Worm (Caenorhabditis elegans) whole organism, young adult: ENCODE data around the gene K11H12.7.
A peak's percentile ranks its signal among the peaks of the same experiment; 100 is the strongest.

Source experiments
- B0261.1 ChIP-seq: sonication (generic microtip); optimal IDR thresholded peaks from 2 replicates; lab custom pipeline; 2016; ENCODE audit warnings: mild to moderate bottlenecking, missing genetic modification characterization, moderate library complexity, missing compliant biosample characterization
- B0336.3 ChIP-seq: fragments of 200-800 bp; sonication (Bioruptor generic); IDR thresholded peaks from 2 replicates; pipeline ENCODE4 v1.3.6; 2022; ENCODE audit warnings: missing genetic modification characterization, missing compliant biosample characterization
- C06A6.2 ChIP-seq: fragments of 200-800 bp; sonication (Bioruptor generic); conservative IDR thresholded peaks from 2 replicates; pipeline ENCODE4 v1.3.6; 2022; ENCODE audit warnings: missing genetic modification characterization, missing compliant biosample characterization
- D2030.7 ChIP-seq: fragments of 200-800 bp; sonication (Bioruptor generic); IDR thresholded peaks from 2 replicates; pipeline ENCODE4 v1.3.6; 2022; ENCODE audit warnings: missing genetic modification reagents, missing genetic modification characterization, missing compliant biosample characterization
- F22D6.2 ChIP-seq: sonication (generic microtip); optimal IDR thresholded peaks from 2 replicates; lab custom pipeline; 2016; ENCODE audit warnings: mild to moderate bottlenecking, missing genetic modification characterization, missing compliant biosample characterization
- F33H1.4 ChIP-seq: fragments of 200-800 bp; sonication (Bioruptor generic); IDR thresholded peaks from 2 replicates; pipeline ENCODE4 v1.3.6; 2022; ENCODE audit warnings: missing genetic modification reagents, missing genetic modification characterization, missing compliant biosample characterization
- F52B5.7 ChIP-seq: sonication (generic microtip); optimal IDR thresholded peaks from 2 replicates; lab custom pipeline; 2016; ENCODE audit warnings: mild to moderate bottlenecking, missing genetic modification characterization, missing compliant biosample characterization
- K12H6.12 ChIP-seq: fragments of 200-800 bp; sonication (Bioruptor generic); optimal IDR thresholded peaks from 2 replicates; lab custom pipeline; 2018; ENCODE audit warnings: mild to moderate bottlenecking, missing genetic modification characterization, missing compliant biosample characterization
- Y53F4B.3 ChIP-seq: fragments of 200-800 bp; sonication (Bioruptor generic); IDR thresholded peaks from 2 replicates; pipeline ENCODE4 v1.3.6; 2022; ENCODE audit warnings: missing genetic modification reagents, missing genetic modification characterization, missing compliant biosample characterization
- Y56A3A.18 ChIP-seq: fragments of 200-800 bp; sonication (Bioruptor generic); IDR thresholded peaks from 2 replicates; pipeline ENCODE4 v1.3.6; 2022; ENCODE audit warnings: missing genetic modification reagents, missing genetic modification characterization, missing compliant biosample characterization
- Y67H2A.10 ChIP-seq: fragments of 200-800 bp; sonication (Bioruptor generic); conservative IDR thresholded peaks from 2 replicates; pipeline ENCODE4 v1.3.6; 2022; ENCODE audit warnings: missing genetic modification reagents, missing genetic modification characterization, missing compliant biosample characterization
- ZK185.1 ChIP-seq: sonication (generic microtip); optimal IDR thresholded peaks from 2 replicates; lab custom pipeline; 2016; ENCODE audit warnings: mild to moderate bottlenecking, missing genetic modification characterization, missing compliant biosample characterization; ENCODE audit not compliant: poor library complexity, severe bottlenecking
- aptf-3 ChIP-seq: fragments of 200-800 bp; sonication (Bioruptor generic); IDR thresholded peaks from 2 replicates; pipeline ENCODE4 v1.3.6; 2022; ENCODE audit warnings: missing genetic modification characterization, missing compliant biosample characterization
- atf-7 ChIP-seq: sonication (generic microtip); optimal IDR thresholded peaks from 2 replicates; lab custom pipeline; 2017; ENCODE audit warnings: mild to moderate bottlenecking, missing genetic modification characterization, missing compliant biosample characterization
- attf-3 ChIP-seq: fragments of 200-800 bp; sonication (Bioruptor generic); conservative IDR thresholded peaks from 2 replicates; pipeline ENCODE4 v1.3.6; 2022; ENCODE audit warnings: missing genetic modification reagents, missing genetic modification characterization, missing compliant biosample characterization
- cebp-1 ChIP-seq, 2 experiments: fragments of 200-800 bp in 1 of 2; sonication (Bioruptor generic) in 1 of 2; sonication (generic microtip) in 1 of 2; IDR thresholded peaks in 1 of 2; optimal IDR thresholded peaks in 1 of 2; 2 replicates each; pipeline versions ENCODE4 v1.3.6 to Lab custom; 2017 to 2022; ENCODE audit warnings: missing compliant biosample characterization in 2 of 2, missing genetic modification characterization in 2 of 2, mild to moderate bottlenecking in 1 of 2, missing genetic modification reagents in 1 of 2, moderate library complexity in 1 of 2
- cebp-2 ChIP-seq: fragments of 200-800 bp; sonication (Bioruptor generic); IDR thresholded peaks from 2 replicates; pipeline ENCODE4 v1.3.6; 2022; ENCODE audit warnings: missing genetic modification characterization, missing compliant biosample characterization
- ceh-100 ChIP-seq: fragments of 200-800 bp; sonication (Bioruptor generic); IDR thresholded peaks from 2 replicates; pipeline ENCODE4 v1.3.6; 2022; ENCODE audit warnings: missing genetic modification reagents, missing genetic modification characterization, missing compliant biosample characterization
- ceh-40 ChIP-seq: fragments of 200-800 bp; sonication (Bioruptor generic); IDR thresholded peaks from 2 replicates; pipeline ENCODE4 v1.3.6; 2022; ENCODE audit warnings: missing genetic modification characterization, missing compliant biosample characterization
- chd-7 ChIP-seq: sonication (generic microtip); optimal IDR thresholded peaks from 2 replicates; lab custom pipeline; 2016; ENCODE audit warnings: mild to moderate bottlenecking, missing genetic modification characterization, moderate library complexity, missing compliant biosample characterization
- die-1 ChIP-seq: sonication (generic microtip); optimal IDR thresholded peaks from 2 replicates; lab custom pipeline; 2016; ENCODE audit warnings: missing genotype, mild to moderate bottlenecking, missing genetic modification characterization, missing compliant biosample characterization
- dox-1 ChIP-seq: fragments of 200-800 bp; sonication (Bioruptor generic); IDR thresholded peaks from 2 replicates; pipeline ENCODE4 v1.3.6; 2022; ENCODE audit warnings: missing genetic modification reagents, missing genetic modification characterization, missing compliant biosample characterization
- efl-1 ChIP-seq: fragments of 150-350 bp; optimal IDR thresholded peaks from 2 replicates; lab custom pipeline; 2014; ENCODE audit warnings: missing biosample characterization, missing genetic modification reagents, missing genetic modification characterization
- egl-18 ChIP-seq: fragments of 200-800 bp; sonication (Bioruptor generic); IDR thresholded peaks from 2 replicates; pipeline ENCODE4 v1.3.6; 2022; ENCODE audit warnings: missing genetic modification reagents, missing genetic modification characterization, missing compliant biosample characterization
- egl-44 ChIP-seq: fragments of 200-800 bp; sonication (Bioruptor generic); IDR thresholded peaks from 2 replicates; pipeline ENCODE4 v1.3.6; 2022; ENCODE audit warnings: missing genetic modification reagents, missing genetic modification characterization, missing compliant biosample characterization
- gei-17 ChIP-seq: fragments of 200-800 bp; sonication (Bioruptor generic); optimal IDR thresholded peaks from 2 replicates; lab custom pipeline; 2018; ENCODE audit warnings: mild to moderate bottlenecking, missing genetic modification characterization, missing compliant biosample characterization
- him-1 ChIP-seq: sonication (generic microtip); optimal IDR thresholded peaks from 2 replicates; lab custom pipeline; 2016; ENCODE audit warnings: missing genotype, missing genetic modification reagents, missing genetic modification characterization, missing compliant biosample characterization
- lag-1 ChIP-seq: fragments of 200-800 bp; sonication (Bioruptor generic); IDR thresholded peaks from 2 replicates; pipeline ENCODE4 v1.3.6; 2022; ENCODE audit warnings: missing genetic modification reagents, missing genetic modification characterization, missing compliant biosample characterization
- lin-54 ChIP-seq: fragments of 200-800 bp; sonication (Bioruptor generic); optimal IDR thresholded peaks from 2 replicates; lab custom pipeline; 2018; ENCODE audit warnings: mild to moderate bottlenecking, missing genetic modification characterization, missing compliant biosample characterization
- lsy-27 ChIP-seq: sonication (generic microtip); optimal IDR thresholded peaks from 2 replicates; lab custom pipeline; 2017; ENCODE audit warnings: missing genetic modification characterization, mild to moderate bottlenecking, missing compliant biosample characterization, antibody characterized with exemption, missing genotype, borderline replicate concordance; ENCODE audit not compliant: insufficient read depth
- madf-6 ChIP-seq: fragments of 200-800 bp; sonication (Bioruptor generic); IDR thresholded peaks from 2 replicates; pipeline ENCODE4 v1.3.6; 2022; ENCODE audit warnings: missing genetic modification reagents, missing genetic modification characterization, missing compliant biosample characterization
- mcd-1 ChIP-seq: fragments of 200-800 bp; sonication (Bioruptor generic); IDR thresholded peaks from 2 replicates; pipeline ENCODE4 v1.3.6; 2022; ENCODE audit warnings: missing genetic modification reagents, missing genetic modification characterization, missing compliant biosample characterization
- mes-4 ChIP-seq: sonication (generic microtip); optimal IDR thresholded peaks from 2 replicates; lab custom pipeline; 2016; ENCODE audit warnings: missing genotype, missing genetic modification characterization, missing compliant biosample characterization
- nhr-179 ChIP-seq: sonication (generic microtip); optimal IDR thresholded peaks from 2 replicates; lab custom pipeline; 2016; ENCODE audit warnings: mild to moderate bottlenecking, missing genetic modification characterization, missing compliant biosample characterization
- nhr-80 ChIP-seq: sonication (generic microtip); optimal IDR thresholded peaks from 2 replicates; lab custom pipeline; 2016; ENCODE audit warnings: missing genetic modification characterization, missing compliant biosample characterization
- nhr-90 ChIP-seq: sonication (generic microtip); optimal IDR thresholded peaks from 2 replicates; lab custom pipeline; 2016; ENCODE audit warnings: missing genotype, mild to moderate bottlenecking, missing genetic modification characterization, missing compliant biosample characterization
- rec-8 ChIP-seq, 2 experiments: sonication (generic microtip); optimal IDR thresholded peaks; 2 replicates each; lab custom pipeline; 2016; ENCODE audit warnings: mild to moderate bottlenecking in 2 of 2, missing genetic modification characterization in 2 of 2, missing genetic modification reagents in 2 of 2, missing genotype in 2 of 2, missing biosample characterization in 1 of 2, missing compliant biosample characterization in 1 of 2, moderate library complexity in 1 of 2
- repo-1 ChIP-seq: sonication (generic microtip); optimal IDR thresholded peaks from 2 replicates; lab custom pipeline; 2017; ENCODE audit warnings: mild to moderate bottlenecking, missing genetic modification characterization, missing compliant biosample characterization
- rpc-1 ChIP-seq, 2 experiments: fragments of 150-350 bp in 1 of 2; sonication (generic microtip) in 1 of 2; optimal IDR thresholded peaks; 2 replicates each; lab custom pipeline; 2014 to 2018; ENCODE audit warnings: missing biosample characterization in 1 of 2, missing genetic modification characterization in 1 of 2, missing genetic modification reagents in 1 of 2, missing genotype in 1 of 2
- snpc-4 ChIP-seq, 5 experiments: fragments of 150-350 bp in 1 of 5; sonication (generic microtip) in 4 of 5; optimal IDR thresholded peaks; 2 replicates each; lab custom pipeline; 2014 to 2018; ENCODE audit warnings: missing genetic modification characterization in 5 of 5, missing biosample characterization in 3 of 5, antibody characterized with exemption in 2 of 5, mild to moderate bottlenecking in 2 of 5, missing compliant biosample characterization in 2 of 5, missing genotype in 2 of 5, moderate library complexity in 2 of 5, missing genetic modification reagents in 1 of 5
- unc-130 ChIP-seq: sonication (generic microtip); optimal IDR thresholded peaks from 2 replicates; lab custom pipeline; 2016; ENCODE audit warnings: missing genetic modification reagents, missing genetic modification characterization, missing compliant biosample characterization
- xnd-1 ChIP-seq: sonication (generic microtip); optimal IDR thresholded peaks from 2 replicates; lab custom pipeline; 2016; ENCODE audit warnings: missing genotype, missing genetic modification reagents, missing genetic modification characterization, missing compliant biosample characterization
- ztf-28 ChIP-seq: fragments of 200-800 bp; sonication (Bioruptor generic); IDR thresholded peaks from 2 replicates; pipeline ENCODE4 v1.3.6; 2022; ENCODE audit warnings: missing genetic modification reagents, missing genetic modification characterization, missing compliant biosample characterization
- ztf-3 ChIP-seq: fragments of 200-800 bp; sonication (Bioruptor generic); optimal IDR thresholded peaks from 2 replicates; lab custom pipeline; 2018; ENCODE audit warnings: mild to moderate bottlenecking, missing genetic modification characterization, missing compliant biosample characterization

K11H12.7 gene

ce11 chrIV:654526-655440, 10.5 kb upstream of the K11H12.7 start, which contains the start of the genes rpl-15 and K11H12.8:
Gene rpl-15, minus strand, starts transcription at chrIV:654576.
Gene K11H12.8, plus strand, starts transcription at chrIV:655390.
- peak; percentile 97 for TF ChIP-seq cebp-1 (GFP tag; IDR thresholded peaks at IDR 0.05; lab: Robert Waterston, UW)
- peak; percentile 99 for TF ChIP-seq cebp-1 (tag; optimal IDR thresholded peaks at IDR 0.05; lab: Kevin White, UChicago)
- TF ChIP-seq K12H6.12 (tag; lab: Kevin White, UChicago): peak; percentile 100
- TF ChIP-seq ZK185.1 (tag; lab: Kevin White, UChicago): peak; percentile 99
- TF ChIP-seq dox-1 (GFP tag; lab: Robert Waterston, UW): peak; percentile 100
- no peak for TF ChIP-seq F22D6.2 (tag; lab: Kevin White, UChicago)
- peak; percentile 99 for TF ChIP-seq egl-18 (GFP tag; lab: Robert Waterston, UW)
- TF ChIP-seq attf-3 (GFP tag; lab: Robert Waterston, UW): peak; percentile 91
- TF ChIP-seq Y56A3A.18 (GFP tag; lab: Robert Waterston, UW): peak; percentile 99
- peak; percentile 99 for TF ChIP-seq atf-7
- peak; percentile 58 for TF ChIP-seq B0261.1 (tag; lab: Kevin White, UChicago)
- peak; percentile 99 for TF ChIP-seq F52B5.7 (tag; lab: Kevin White, UChicago)
- TF ChIP-seq nhr-179 (tag; lab: Kevin White, UChicago): peak; percentile 11
- peak; percentile 99 for TF ChIP-seq D2030.7 (GFP tag; lab: Robert Waterston, UW)
- peak; percentile 92 for TF ChIP-seq gei-17
- TF ChIP-seq xnd-1 (tag; lab: Kevin White, UChicago): peak; percentile 72
- peak; percentile 92 for TF ChIP-seq efl-1 (GFP tag; lab: Kevin White, UChicago)
- peak; percentile 98 for TF ChIP-seq chd-7
- TF ChIP-seq lin-54 (GFP tag; lab: Kevin White, UChicago): peak; percentile 99
- TF ChIP-seq ceh-100 (GFP tag; lab: Robert Waterston, UW): peak; percentile 94
- peak; percentile 99 for TF ChIP-seq ztf-28 (GFP tag; lab: Robert Waterston, UW)
- TF ChIP-seq nhr-90: peak; percentile 98
- TF ChIP-seq ceh-40 (GFP tag; lab: Robert Waterston, UW): peak; percentile 94
- TF ChIP-seq repo-1 (tag; lab: Kevin White, UChicago): peak; percentile 99
- TF ChIP-seq mcd-1 (GFP tag; lab: Robert Waterston, UW): peak; percentile 98
- peak; percentile 90; the same call in 1 of the 2 replicates for TF ChIP-seq lag-1 (GFP tag; lab: Robert Waterston, UW)
- TF ChIP-seq mes-4 (tag; lab: Kevin White, UChicago): peak; percentile 73
- TF ChIP-seq ztf-3 (GFP tag; lab: Kevin White, UChicago): peak; percentile 96
- peak; percentile 69 for TF ChIP-seq lsy-27 (tag; lab: Kevin White, UChicago)
- peak; percentile 98 for TF ChIP-seq C06A6.2 (GFP tag; lab: Robert Waterston, UW)
- peak; percentile 98 for TF ChIP-seq unc-130 (GFP tag; lab: Kevin White, UChicago)
- TF ChIP-seq Y53F4B.3 (GFP tag; lab: Robert Waterston, UW): peak; percentile 90
- peak; percentile 99 for TF ChIP-seq egl-44 (GFP tag; lab: Robert Waterston, UW)
- TF ChIP-seq Y67H2A.10 (GFP tag; lab: Robert Waterston, UW): peak; percentile 99
- peak; percentile 95 for TF ChIP-seq snpc-4 (GFP tag; optimal IDR thresholded peaks at IDR 0.05; lab: Kevin White, UChicago)
- peak; percentile 95 to 97 (median 96) for TF ChIP-seq snpc-4 (tag; optimal IDR thresholded peaks at IDR 0.05; lab: Kevin White, UChicago)
- peak; percentile 97 for TF ChIP-seq cebp-2 (GFP tag; lab: Robert Waterston, UW)
- peak; percentile 77; the same call in 1 of the 2 replicates for TF ChIP-seq aptf-3 (GFP tag; lab: Robert Waterston, UW)
- TF ChIP-seq nhr-80 (tag; lab: Kevin White, UChicago): peak; percentile 99
- TF ChIP-seq him-1 (tag; lab: Kevin White, UChicago): peak; percentile 96
- TF ChIP-seq madf-6 (GFP tag; lab: Robert Waterston, UW): peak; percentile 98
- peak; percentile 47 for TF ChIP-seq rpc-1 (optimal IDR thresholded peaks at IDR 0.05; lab: Kevin White, UChicago)
- peak; percentile 11 for TF ChIP-seq rpc-1 (tag; optimal IDR thresholded peaks at IDR 0.05; lab: Kevin White, UChicago)
- peak; percentile 92 to 95 for TF ChIP-seq rec-8 (tag; optimal IDR thresholded peaks at IDR 0.05; lab: Kevin White, UChicago)
- TF ChIP-seq F33H1.4 (GFP tag; lab: Robert Waterston, UW): peak; percentile 95
- TF ChIP-seq B0336.3 (GFP tag; lab: Robert Waterston, UW): peak; percentile 100
- peak; percentile 95 for TF ChIP-seq die-1 (tag; lab: Kevin White, UChicago)
